Worm (Caenorhabditis elegans) whole organism, L4/young adult: ENCODE results near the gene mgl-3.

ENCODE experiments used
- W03F9.2 ChIP-seq: fragments of 150-350 bp; optimal IDR thresholded peaks from 2 replicates; lab custom pipeline; 2014; ENCODE audit warnings: missing biosample characterization, missing genetic modification characterization
- dao-5 ChIP-seq: sonication (generic microtip); optimal IDR thresholded peaks from 2 replicates; lab custom pipeline; 2016; ENCODE audit warnings: missing genotype, missing genetic modification characterization, moderate library complexity, missing compliant biosample characterization
- him-1 ChIP-seq: sonication (generic microtip); optimal IDR thresholded peaks from 2 replicates; lab custom pipeline; 2016; ENCODE audit warnings: missing genotype, missing genetic modification reagents, missing genetic modification characterization, missing compliant biosample characterization

The mgl-3 gene

ce11 chrIV:5493692-5494091, 54.9 kb downstream of the mgl-3 start, which contains the start of gene B0273.1:
TSS of gene B0273.1 (plus strand) at chrIV:5493992.
- TF ChIP-seq dao-5 (tag; lab: Kevin White, UChicago) (no peak), him-1 (tag; lab: Kevin White, UChicago) (no peak), W03F9.2 (tag; lab: Kevin White, UChicago) (no peak)

DNA sequence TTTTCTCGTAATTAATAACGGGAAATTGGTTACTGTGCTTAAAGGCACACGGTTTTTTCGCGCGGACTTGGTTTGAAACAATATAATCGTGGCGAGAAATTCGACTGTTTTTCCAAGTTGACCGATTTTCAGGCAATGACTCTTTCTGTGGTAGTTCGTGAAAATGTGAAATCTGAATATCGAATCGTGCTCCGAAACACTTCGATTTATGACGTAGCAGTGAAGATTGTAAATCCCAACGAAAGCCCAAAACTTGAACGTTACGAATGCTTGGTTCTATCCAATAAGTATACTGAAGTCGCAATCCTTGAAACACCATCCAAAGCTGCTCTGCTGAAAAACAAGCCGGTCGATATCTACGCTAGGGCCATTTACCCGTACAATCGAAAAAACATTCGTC, 55.3 kb downstream of the mgl-3 start:
- TF ChIP-seq him-1 (tag; lab: Kevin White, UChicago) (no peak), W03F9.2 (tag; lab: Kevin White, UChicago) (no peak), dao-5 (tag; lab: Kevin White, UChicago) (no peak)
